Worm (Caenorhabditis elegans) whole organism, L4 larva: Measurements from ENCODE around the gene arrd-9.

Source experiments
- D1046.2 ChIP-seq: fragments of 200-800 bp; sonication (Bioruptor generic); IDR thresholded peaks from 2 replicates; pipeline ENCODE4 v1.3.6; 2022; ENCODE audit warnings: missing genetic modification characterization, missing compliant biosample characterization
- F37D6.2 ChIP-seq: sonication (generic microtip); optimal IDR thresholded peaks from 2 replicates; lab custom pipeline; 2016; ENCODE audit warnings: mild to moderate bottlenecking, missing genetic modification characterization, missing compliant biosample characterization
- T20F7.1 ChIP-seq: fragments of 200-800 bp; sonication (Bioruptor generic); optimal IDR thresholded peaks from 2 replicates; lab custom pipeline; 2018; ENCODE audit warnings: mild to moderate bottlenecking, missing genetic modification characterization, missing compliant biosample characterization
- T26A8.4 ChIP-seq: fragments of 200-800 bp; sonication (Bioruptor generic); IDR thresholded peaks from 2 replicates; pipeline ENCODE4 v1.3.6; 2022; ENCODE audit warnings: missing genetic modification characterization, missing compliant biosample characterization
- Y48G9A.11 ChIP-seq: fragments of 200-800 bp; sonication (Bioruptor generic); IDR thresholded peaks from 2 replicates; pipeline ENCODE4 v1.3.6; 2022; ENCODE audit warnings: missing genetic modification reagents, missing genetic modification characterization, missing compliant biosample characterization
- Y5F2A.4 ChIP-seq: fragments of 200-800 bp; sonication (Bioruptor generic); optimal IDR thresholded peaks from 2 replicates; lab custom pipeline; 2018; ENCODE audit warnings: mild to moderate bottlenecking, missing genetic modification characterization, missing compliant biosample characterization
- Y75B8A.6 ChIP-seq: fragments of 200-800 bp; sonication (Bioruptor generic); IDR thresholded peaks from 2 replicates; pipeline ENCODE4 v1.3.6; 2022; ENCODE audit warnings: missing genetic modification reagents, missing genetic modification characterization, missing compliant biosample characterization
- ama-1 ChIP-seq: fragments of 150-350 bp; optimal IDR thresholded peaks from 2 replicates; lab custom pipeline; 2014; ENCODE audit warnings: inconsistent platforms, mixed read lengths
- ceh-28 ChIP-seq: fragments of 150-350 bp; optimal IDR thresholded peaks from 2 replicates; lab custom pipeline; 2014; ENCODE audit warnings: missing biosample characterization, missing genetic modification reagents, missing genetic modification characterization
- ctbp-1 ChIP-seq: fragments of 200-800 bp; sonication (Bioruptor generic); IDR thresholded peaks from 2 replicates; pipeline ENCODE4 v1.3.6; 2022; ENCODE audit warnings: missing genetic modification reagents, missing genetic modification characterization, missing compliant biosample characterization
- daf-12 ChIP-seq: fragments of 150-350 bp; optimal IDR thresholded peaks from 2 replicates; lab custom pipeline; 2014; ENCODE audit warnings: missing biosample characterization, missing genetic modification reagents, missing genetic modification characterization
- dmd-6 ChIP-seq: fragments of 200-800 bp; sonication (Bioruptor generic); IDR thresholded peaks from 2 replicates; pipeline ENCODE4 v1.3.6; 2022; ENCODE audit warnings: missing genetic modification reagents, missing genetic modification characterization, missing compliant biosample characterization
- dmd-8 ChIP-seq: fragments of 200-800 bp; sonication (Bioruptor generic); IDR thresholded peaks from 2 replicates; pipeline ENCODE4 v1.3.6; 2022; ENCODE audit warnings: missing genetic modification characterization, missing compliant biosample characterization
- dmd-9 ChIP-seq: fragments of 200-800 bp; sonication (Bioruptor generic); IDR thresholded peaks from 2 replicates; pipeline ENCODE4 v1.3.6; 2022; ENCODE audit warnings: missing genetic modification reagents, missing genetic modification characterization, missing compliant biosample characterization
- dpl-1 ChIP-seq: fragments of 150-350 bp; optimal IDR thresholded peaks from 2 replicates; lab custom pipeline; 2014; ENCODE audit warnings: missing biosample characterization, missing genetic modification reagents, missing genetic modification characterization
- egl-43 ChIP-seq: fragments of 200-800 bp; sonication (Bioruptor generic); IDR thresholded peaks from 2 replicates; pipeline ENCODE4 v1.3.6; 2022; ENCODE audit warnings: missing genetic modification reagents, missing genetic modification characterization, missing compliant biosample characterization
- fkh-10 ChIP-seq: fragments of 150-350 bp; optimal IDR thresholded peaks from 2 replicates; lab custom pipeline; 2014; ENCODE audit warnings: missing biosample characterization, missing genetic modification reagents, missing genetic modification characterization
- hif-1 ChIP-seq, 2 experiments: sonication (generic microtip); optimal IDR thresholded peaks; 2 replicates each; lab custom pipeline; 2016 to 2017; ENCODE audit warnings: missing compliant biosample characterization in 2 of 2, missing genetic modification characterization in 2 of 2, missing genetic modification reagents in 2 of 2, missing genotype in 2 of 2, mild to moderate bottlenecking in 1 of 2
- hlh-11 ChIP-seq: fragments of 200-800 bp; sonication (Bioruptor generic); optimal IDR thresholded peaks from 2 replicates; lab custom pipeline; 2018; ENCODE audit warnings: mild to moderate bottlenecking, missing genetic modification characterization, missing compliant biosample characterization
- hmg-1.1 ChIP-seq: fragments of 200-800 bp; sonication (Bioruptor generic); IDR thresholded peaks from 2 replicates; pipeline ENCODE4 v1.3.6; 2022; ENCODE audit warnings: missing genetic modification reagents, missing genetic modification characterization, missing compliant biosample characterization
- lin-13 ChIP-seq: fragments of 150-350 bp; optimal IDR thresholded peaks from 2 replicates; lab custom pipeline; 2014; ENCODE audit warnings: missing biosample characterization, missing genetic modification reagents, missing genetic modification characterization
- lin-15B ChIP-seq: fragments of 150-350 bp; sonication (generic microtip); optimal IDR thresholded peaks from 3 replicates; lab custom pipeline; 2014; ENCODE audit warnings: missing biosample characterization, missing genetic modification characterization
- lin-38 ChIP-seq: fragments of 200-800 bp; sonication (Bioruptor generic); IDR thresholded peaks from 2 replicates; pipeline ENCODE4 v1.3.6; 2022; ENCODE audit warnings: missing genetic modification reagents, missing genetic modification characterization, missing compliant biosample characterization
- lsy-2 ChIP-seq, 2 experiments: fragments of 150-350 bp in 1 of 2; sonication (generic microtip) in 1 of 2; optimal IDR thresholded peaks; 2 replicates each; lab custom pipeline; 2014 to 2017; ENCODE audit warnings: missing biosample characterization in 2 of 2, missing genetic modification characterization in 2 of 2
- madf-9 ChIP-seq: fragments of 200-800 bp; sonication (Bioruptor generic); conservative IDR thresholded peaks from 2 replicates; pipeline ENCODE4 v1.3.6; 2022; ENCODE audit warnings: missing genetic modification reagents, missing genetic modification characterization, missing compliant biosample characterization
- mdl-1 ChIP-seq, 2 experiments: fragments of 150-350 bp in 1 of 2; sonication (generic microtip) in 1 of 2; optimal IDR thresholded peaks; 2 replicates each; lab custom pipeline; 2014 to 2017; ENCODE audit warnings: missing biosample characterization in 2 of 2, missing genetic modification characterization in 2 of 2
- mes-2 ChIP-seq: sonication (generic microtip); optimal IDR thresholded peaks from 2 replicates; lab custom pipeline; 2016; ENCODE audit warnings: missing genotype, mild to moderate bottlenecking, missing genetic modification characterization, missing compliant biosample characterization; ENCODE audit not compliant: poor library complexity, severe bottlenecking
- mxl-2 ChIP-seq: fragments of 200-800 bp; sonication (Bioruptor generic); conservative IDR thresholded peaks from 2 replicates; pipeline ENCODE4 v1.3.6; 2022; ENCODE audit warnings: missing genetic modification reagents, missing genetic modification characterization, missing compliant biosample characterization
- nhr-11 ChIP-seq: fragments of 150-350 bp; optimal IDR thresholded peaks from 2 replicates; lab custom pipeline; 2014; ENCODE audit warnings: missing biosample characterization, missing genetic modification characterization
- nhr-111 ChIP-seq: fragments of 200-800 bp; sonication (Bioruptor generic); optimal IDR thresholded peaks from 2 replicates; lab custom pipeline; 2018; ENCODE audit warnings: mild to moderate bottlenecking, missing genetic modification characterization, missing compliant biosample characterization
- nhr-41 ChIP-seq: fragments of 200-800 bp; sonication (Bioruptor generic); IDR thresholded peaks from 2 replicates; pipeline ENCODE4 v1.3.6; 2022; ENCODE audit warnings: missing genetic modification reagents, missing genetic modification characterization, missing compliant biosample characterization
- nhr-42 ChIP-seq: fragments of 200-800 bp; sonication (Bioruptor generic); IDR thresholded peaks from 2 replicates; pipeline ENCODE4 v1.3.6; 2022; ENCODE audit warnings: missing genetic modification characterization, missing compliant biosample characterization
- nhr-6 ChIP-seq: fragments of 150-350 bp; optimal IDR thresholded peaks from 2 replicates; lab custom pipeline; 2014; ENCODE audit warnings: missing biosample characterization, missing genetic modification characterization
- rbr-2 ChIP-seq: sonication (generic microtip); optimal IDR thresholded peaks from 2 replicates; lab custom pipeline; 2016; ENCODE audit warnings: missing genotype, missing genetic modification characterization, missing compliant biosample characterization
- snpc-1.2 ChIP-seq: fragments of 200-800 bp; sonication (Bioruptor generic); IDR thresholded peaks from 2 replicates; pipeline ENCODE4 v1.3.6; 2022; ENCODE audit warnings: missing genetic modification reagents, missing genetic modification characterization, missing compliant biosample characterization
- snpc-4 ChIP-seq: fragments of 150-350 bp; optimal IDR thresholded peaks from 2 replicates; lab custom pipeline; 2014; ENCODE audit warnings: missing biosample characterization, missing genetic modification characterization
- tra-1 ChIP-seq: fragments of 200-800 bp; sonication (Bioruptor generic); IDR thresholded peaks from 2 replicates; pipeline ENCODE4 v1.3.6; 2022; ENCODE audit warnings: missing genetic modification reagents, missing genetic modification characterization, missing compliant biosample characterization
- unc-62 ChIP-seq, 3 experiments: fragments of 150-350 bp in 1 of 3; sonication (generic microtip); optimal IDR thresholded peaks in 2 of 3; peaks in 1 of 3; 1 replicate in 1 of 3; 2 replicates in 2 of 3; lab custom pipeline; 2014 to 2017; ENCODE audit warnings: missing biosample characterization in 3 of 3, missing genetic modification characterization in 3 of 3, missing genetic modification reagents in 3 of 3, missing genotype in 1 of 3
- zfp-3 ChIP-seq: fragments of 200-800 bp; sonication (Bioruptor generic); conservative IDR thresholded peaks from 2 replicates; pipeline ENCODE4 v1.3.6; 2022; ENCODE audit warnings: missing genetic modification reagents, missing genetic modification characterization, missing compliant biosample characterization
- zip-2 ChIP-seq: fragments of 150-350 bp; optimal IDR thresholded peaks from 2 replicates; lab custom pipeline; 2014; ENCODE audit warnings: missing biosample characterization, missing genetic modification characterization
- ztf-11 ChIP-seq: fragments of 150-350 bp; optimal IDR thresholded peaks from 2 replicates; lab custom pipeline; 2014; ENCODE audit warnings: missing biosample characterization, missing genetic modification characterization

arrd-9 gene

DNA sequence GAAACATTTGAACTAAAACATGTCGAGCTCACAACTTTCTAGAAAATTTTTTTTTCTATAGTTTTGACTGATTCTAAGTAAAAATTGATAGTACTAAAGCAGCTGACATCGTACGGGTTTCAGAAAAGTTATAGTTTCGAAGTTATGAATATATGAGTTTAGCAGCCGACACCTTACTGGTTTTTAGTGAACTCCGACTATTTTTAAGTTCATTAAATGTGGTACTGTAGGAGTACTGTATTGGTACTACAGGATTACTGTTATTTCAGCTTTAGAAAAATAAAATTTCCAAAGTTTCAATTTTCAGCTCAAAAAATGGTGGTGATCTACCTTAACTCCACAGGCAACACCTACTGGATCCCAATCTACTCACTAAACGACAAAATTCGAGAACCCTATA, 15.2 kb downstream of the arrd-9 start, which contains the start of gene sre-37:
Gene sre-37, plus strand, starts transcription at position 301 of the 400 bp plus-strand sequence.
- TF ChIP-seq nhr-11 (no peak), zip-2 (tag; lab: Kevin White, UChicago) (no peak), ceh-28 (tag; lab: Kevin White, UChicago) (no peak), dmd-8 (GFP tag; lab: Robert Waterston, UW) (no peak), mxl-2 (no peak), ztf-11 (tag; lab: Kevin White, UChicago) (no peak), F37D6.2 (tag; lab: Kevin White, UChicago) (no peak), egl-43 (GFP tag; lab: Robert Waterston, UW) (no peak), snpc-1.2 (GFP tag; lab: Robert Waterston, UW) (no peak), lin-15B (tag; lab: Kevin White, UChicago) (no peak), T20F7.1 (GFP tag; lab: Kevin White, UChicago) (no peak), ctbp-1 (GFP tag; lab: Robert Waterston, UW) (no peak), nhr-111 (GFP tag; lab: Kevin White, UChicago) (no peak), tra-1 (no peak), Y5F2A.4 (GFP tag; lab: Kevin White, UChicago) (no peak)

DNA sequence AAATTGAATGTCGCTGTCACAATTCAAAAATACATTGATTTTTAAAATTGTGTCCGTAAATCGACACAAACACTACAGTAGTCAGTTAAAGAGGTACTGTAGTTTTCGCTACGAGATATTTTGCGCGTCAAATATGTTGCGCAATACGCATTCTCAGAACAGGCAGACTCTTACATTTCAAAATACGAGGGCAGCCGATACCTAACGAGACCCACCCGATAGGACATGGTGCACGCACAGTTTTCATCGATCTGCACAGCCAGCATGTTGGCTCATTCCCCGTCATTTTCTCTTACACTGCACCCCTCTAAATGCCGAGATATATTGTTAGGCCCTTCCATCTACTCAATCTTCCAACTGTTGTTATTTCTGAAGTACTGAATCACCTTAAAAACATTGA, 18.5 kb downstream of the arrd-9 start, which contains the start of gene F15A4.2:
Gene F15A4.2, plus strand, starts transcription at position 301 of the 400 bp plus-strand sequence.
- TF ChIP-seq daf-12, result no peak
- TF ChIP-seq, all 104 proteins: peak for 0

DNA sequence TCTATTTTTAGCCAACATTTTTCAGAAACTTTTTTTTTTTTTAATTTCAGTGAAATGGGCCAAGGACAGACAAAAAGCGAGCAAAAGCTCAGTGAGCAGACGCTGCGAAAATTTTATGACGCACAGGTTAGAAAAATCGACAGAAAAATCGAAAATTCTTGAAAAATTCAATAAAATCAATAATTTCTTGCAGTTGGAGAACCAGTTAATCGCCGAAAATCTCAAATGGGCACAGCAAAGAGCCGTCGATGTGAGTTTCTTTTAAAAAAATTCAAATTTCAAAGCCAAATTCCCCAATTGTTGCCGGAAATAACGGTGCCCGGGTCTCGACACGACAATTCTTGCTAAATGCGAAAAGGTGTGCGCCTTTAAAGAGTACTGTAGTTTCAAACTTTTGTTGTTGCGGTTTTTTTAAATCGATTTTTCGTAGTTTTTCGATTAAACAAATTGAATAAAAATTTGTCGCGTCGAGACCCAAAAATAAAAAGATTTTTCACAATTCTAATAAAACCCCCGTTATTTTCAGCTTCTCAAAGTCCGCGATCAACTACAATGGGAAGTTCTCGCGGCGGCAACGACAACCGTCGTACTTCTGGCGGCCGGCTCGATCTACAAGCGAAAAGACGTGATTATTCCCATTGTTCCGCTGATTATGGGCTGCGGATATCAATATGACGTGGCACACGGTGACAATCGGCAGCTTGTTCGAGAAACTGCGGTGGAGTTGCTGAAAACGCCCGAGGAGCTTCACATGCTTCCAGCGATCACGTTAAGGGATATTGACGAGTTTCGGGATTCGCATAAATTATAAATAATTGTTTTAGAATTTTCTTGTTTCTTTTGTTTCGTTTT, 19.9 kb downstream of the arrd-9 start, which contains the start of gene tag-280:
Gene tag-280, plus strand, starts transcription at position 51 of the 852 bp plus-strand sequence.
- TF ChIP-seq Y75B8A.6 (GFP tag; lab: Robert Waterston, UW) (no peak), unc-62 (GFP tag; optimal IDR thresholded peaks at IDR 0.05 in 1 of 2; lab: Kevin White, UChicago) (peak in 1 of 2 experiments; percentile 74), unc-62 (tag; optimal IDR thresholded peaks at IDR 0.05; lab: Kevin White, UChicago) (no peak), Y48G9A.11 (GFP tag; lab: Robert Waterston, UW) (0 out of 2 replicates have a peak, but pooled peaks have one; percentile 11), lin-38 (GFP tag; lab: Robert Waterston, UW) (peak; percentile 31; the same call in 1 of the 2 replicates)
- TF ChIP-seq, all 104 proteins: peak for 3

DNA sequence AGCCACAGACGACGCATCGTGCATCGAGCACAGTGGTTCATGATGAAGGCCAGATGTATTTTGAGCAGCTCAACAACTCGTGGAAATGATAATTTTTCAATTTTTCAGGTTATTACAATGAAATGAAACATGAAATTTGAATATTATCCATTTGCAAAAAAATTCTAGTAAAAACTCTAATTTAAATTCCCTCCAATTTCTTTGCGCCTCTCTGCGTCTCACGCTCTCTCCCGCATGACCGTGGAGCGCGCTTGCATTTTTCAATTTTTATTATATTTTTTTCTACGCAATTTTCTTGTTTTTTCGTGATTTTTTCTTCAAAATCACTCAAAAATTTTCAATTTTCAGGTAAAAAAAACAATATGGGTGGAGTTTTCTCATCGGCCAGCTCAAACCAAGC, 21.3 kb downstream of the arrd-9 start, which contains the start of gene tag-281:
Gene tag-281, plus strand, starts transcription at position 340 of the 400 bp plus-strand sequence.
- TF ChIP-seq lin-38 (GFP tag; lab: Robert Waterston, UW) (peak; percentile 99), zfp-3 (GFP tag; lab: Robert Waterston, UW) (peak; percentile 60; the same call in 1 of the 2 replicates), rbr-2 (tag; lab: Kevin White, UChicago) (peak; percentile 52), D1046.2 (no peak), lin-13 (GFP tag; lab: Kevin White, UChicago) (peak; percentile 66), F37D6.2 (tag; lab: Kevin White, UChicago) (no peak), nhr-41 (GFP tag; lab: Robert Waterston, UW) (no peak), fkh-10 (GFP tag; lab: Kevin White, UChicago) (peak; percentile 21), unc-62 (GFP tag; optimal IDR thresholded peaks at IDR 0.05 in 1 of 2; lab: Kevin White, UChicago) (peak in 1 of 2 experiments; percentile 45), unc-62 (tag; optimal IDR thresholded peaks at IDR 0.05; lab: Kevin White, UChicago) (no peak), lin-15B (tag; lab: Kevin White, UChicago) (peak; percentile 43), dpl-1 (GFP tag; lab: Kevin White, UChicago) (peak; percentile 96), mes-2 (tag; lab: Kevin White, UChicago) (peak; percentile 85), lsy-2 (tag; optimal IDR thresholded peaks at IDR 0.05; lab: Kevin White, UChicago) (peak in 1 of 2 experiments; percentile 90), hif-1 (tag; optimal IDR thresholded peaks at IDR 0.05; lab: Kevin White, UChicago) (peak in 1 of 2 experiments; percentile 59), hmg-1.1 (GFP tag; lab: Robert Waterston, UW) (peak; percentile 55; the same call in 1 of the 2 replicates), dmd-9 (0 out of 2 replicates have a peak, but pooled peaks have one; percentile 50), nhr-6 (tag; lab: Kevin White, UChicago) (peak; percentile 68), dmd-6 (GFP tag; lab: Robert Waterston, UW) (peak; percentile 51), madf-9 (GFP tag; lab: Robert Waterston, UW) (no peak), hlh-11 (tag; lab: Kevin White, UChicago) (peak; percentile 49), ama-1 (lab: Kevin White, UChicago) (no peak), nhr-42 (GFP tag; lab: Robert Waterston, UW) (no peak), mdl-1 (tag; optimal IDR thresholded peaks at IDR 0.05; lab: Kevin White, UChicago) (peak in 1 of 2 experiments; percentile 17), nhr-11 (peak; percentile 24), T26A8.4 (GFP tag; lab: Robert Waterston, UW) (peak; percentile 41; the same call in 1 of the 2 replicates), snpc-4 (peak; percentile 14)
- TF ChIP-seq, all 104 proteins: peak for 20
